Worm (Caenorhabditis elegans) whole organism, late embryonic: ENCODE measurements around the gene ZC204.17.

ENCODE experiments used
- ama-1 ChIP-seq: fragments of 150-350 bp; optimal IDR thresholded peaks from 2 replicates; lab custom pipeline; 2014
- ceh-24 ChIP-seq: sonication (generic microtip); optimal IDR thresholded peaks from 2 replicates; lab custom pipeline; 2016; ENCODE audit warnings: mild to moderate bottlenecking, missing genetic modification characterization, missing compliant biosample characterization
- hlh-30 ChIP-seq: sonication (generic microtip); optimal IDR thresholded peaks from 2 replicates; lab custom pipeline; 2017; ENCODE audit warnings: antibody characterized with exemption, missing genetic modification characterization, missing compliant biosample characterization; ENCODE audit not compliant: insufficient read depth
- hlh-8 ChIP-seq: sonication (generic microtip); optimal IDR thresholded peaks from 2 replicates; lab custom pipeline; 2016; ENCODE audit warnings: missing genotype, missing genetic modification characterization, missing compliant biosample characterization
- lin-11 ChIP-seq: fragments of 200-800 bp; sonication (Bioruptor generic); optimal IDR thresholded peaks from 2 replicates; lab custom pipeline; 2018; ENCODE audit warnings: mild to moderate bottlenecking, missing genetic modification characterization, missing compliant biosample characterization
- pat-9 ChIP-seq: fragments of 200-800 bp; sonication (Bioruptor generic); optimal IDR thresholded peaks from 2 replicates; lab custom pipeline; 2018; ENCODE audit warnings: mild to moderate bottlenecking, missing genetic modification characterization, moderate library complexity, missing compliant biosample characterization
- pha-4 ChIP-seq: fragments of 150-350 bp; optimal IDR thresholded peaks from 2 replicates; lab custom pipeline; 2018; ENCODE audit warnings: missing biosample characterization, missing genetic modification reagents, missing genetic modification characterization
- pqm-1 ChIP-seq: sonication (generic microtip); optimal IDR thresholded peaks from 2 replicates; lab custom pipeline; 2016; ENCODE audit warnings: missing genetic modification characterization, missing compliant biosample characterization
- sdc-2 ChIP-seq: sonication (generic microtip); optimal IDR thresholded peaks from 2 replicates; lab custom pipeline; 2016; ENCODE audit warnings: missing genotype, missing genetic modification characterization, missing compliant biosample characterization
- sox-2 ChIP-seq: fragments of 200-800 bp; sonication (Bioruptor generic); IDR thresholded peaks from 2 replicates; pipeline ENCODE4 v1.3.6; 2022; ENCODE audit warnings: missing genetic modification reagents, missing genetic modification characterization, missing compliant biosample characterization
- unc-55 ChIP-seq: sonication (generic microtip); optimal IDR thresholded peaks from 2 replicates; lab custom pipeline; 2017; ENCODE audit warnings: missing biosample characterization, missing genetic modification reagents, missing genetic modification characterization
- zip-5 ChIP-seq: sonication (generic microtip); optimal IDR thresholded peaks from 2 replicates; lab custom pipeline; 2016; ENCODE audit warnings: missing genetic modification characterization, missing compliant biosample characterization

ce11 chrII:1621180-1621579 lies 24.9 kb downstream of the ZC204.17 start, which contains the start of gene fbxa-158:
- TF ChIP-seq hlh-30 (tag; lab: Kevin White, UChicago) (no peak), pat-9 (tag; lab: Kevin White, UChicago) (no peak), sox-2 (GFP tag; lab: Robert Waterston, UW) (no peak), pha-4 (tag; lab: Kevin White, UChicago) (no peak), pqm-1 (tag; lab: Kevin White, UChicago) (no peak), zip-5 (tag; lab: Kevin White, UChicago) (no peak), ama-1 (lab: Kevin White, UChicago) (no peak), lin-11 (no peak), sdc-2 (tag; lab: Kevin White, UChicago) (no peak), ceh-24 (tag; lab: Kevin White, UChicago) (no peak), hlh-8 (tag; lab: Kevin White, UChicago) (no peak), unc-55 (GFP tag; lab: Kevin White, UChicago) (no peak)
